Fruit fly (Drosophila melanogaster) whole organism, embryonic: Measurements from ENCODE around the gene CG43273.
A peak's percentile ranks its signal among the peaks of the same experiment; 100 is the strongest.

Experiments used
- CG15514 ChIP-seq: fragments of 200-800 bp; sonication (Bioruptor generic); optimal IDR thresholded peaks from 3 replicates; lab custom pipeline; 2017; ENCODE audit warnings: missing biosample characterization, missing genetic modification characterization, mild to moderate bottlenecking, moderate library complexity, missing genetic modification reagents
- CG16815 ChIP-seq: fragments of 200-800 bp; sonication (Bioruptor generic); optimal IDR thresholded peaks from 3 replicates; lab custom pipeline; 2017; ENCODE audit warnings: missing biosample characterization, mild to moderate bottlenecking, missing genetic modification characterization
- CG17186 ChIP-seq: fragments of 200-800 bp; sonication (Bioruptor generic); optimal IDR thresholded peaks from 3 replicates; lab custom pipeline; 2017; ENCODE audit warnings: missing biosample characterization, missing genetic modification reagents, missing genetic modification characterization
- CG17829 ChIP-seq: fragments of 200-800 bp; optimal IDR thresholded peaks from 2 replicates; lab custom pipeline; 2019; ENCODE audit warnings: missing biosample characterization, mild to moderate bottlenecking, missing genetic modification characterization, moderate library complexity
- CG1832 ChIP-seq: fragments of 200-800 bp; sonication (Bioruptor generic); optimal IDR thresholded peaks from 2 replicates; lab custom pipeline; 2017; ENCODE audit warnings: missing biosample characterization, mild to moderate bottlenecking, missing genetic modification characterization, inconsistent platforms
- CG2116 ChIP-seq: fragments of 200-800 bp; sonication (Bioruptor generic); optimal IDR thresholded peaks from 3 replicates; lab custom pipeline; 2018; ENCODE audit warnings: missing biosample characterization, mild to moderate bottlenecking, missing genetic modification characterization
- CG2120 ChIP-seq: fragments of 200-800 bp; sonication (Bioruptor generic); optimal IDR thresholded peaks from 3 replicates; lab custom pipeline; 2016; ENCODE audit warnings: missing biosample characterization, missing genetic modification characterization
- CG2129 ChIP-seq: fragments of 200-800 bp; sonication (Bioruptor generic); IDR thresholded peaks from 2 replicates; pipeline ENCODE4 v1.3.6; 2022; ENCODE audit warnings: missing biosample characterization, missing genetic modification characterization; ENCODE audit not compliant: partially characterized antibody
- CG33213 ChIP-seq: fragments of 200-800 bp; sonication (Bioruptor generic); optimal IDR thresholded peaks from 3 replicates; lab custom pipeline; 2016; ENCODE audit warnings: missing biosample characterization, missing genetic modification characterization
- CG34224 ChIP-seq: fragments of 200-800 bp; sonication (Bioruptor generic); IDR thresholded peaks from 3 replicates; pipeline ENCODE4 v1.3.6; 2022; ENCODE audit warnings: missing biosample characterization, missing genetic modification characterization; ENCODE audit not compliant: partially characterized antibody
- CG34376 ChIP-seq: fragments of 200-800 bp; sonication (Bioruptor generic); optimal IDR thresholded peaks from 2 replicates; lab custom pipeline; 2018; ENCODE audit warnings: missing biosample characterization, mild to moderate bottlenecking, missing genetic modification characterization
- CG34422 ChIP-seq: fragments of 200-800 bp; sonication (Bioruptor generic); IDR thresholded peaks from 3 replicates; pipeline ENCODE4 v1.3.6; 2022; ENCODE audit warnings: missing biosample characterization, missing genetic modification characterization
- CG6254 ChIP-seq: fragments of 200-800 bp; sonication (Bioruptor generic); optimal IDR thresholded peaks from 3 replicates; lab custom pipeline; 2017; ENCODE audit warnings: mild to moderate bottlenecking, missing biosample characterization, missing genetic modification reagents, missing genetic modification characterization
- CG7963 ChIP-seq: fragments of 200-800 bp; sonication (Bioruptor generic); IDR thresholded peaks from 3 replicates; pipeline ENCODE4 v1.3.6; 2022; ENCODE audit warnings: missing biosample characterization, missing genetic modification characterization; ENCODE audit not compliant: partially characterized antibody
- CG9932 ChIP-seq: fragments of 200-800 bp; sonication (Bioruptor generic); IDR thresholded peaks from 2 replicates; pipeline ENCODE4 v1.3.6; 2022; ENCODE audit warnings: missing biosample characterization, missing genetic modification characterization
- CTCF ChIP-seq: fragments of 200-800 bp; sonication (Bioruptor generic); optimal IDR thresholded peaks from 2 replicates; lab custom pipeline; 2017; ENCODE audit warnings: missing biosample characterization, mild to moderate bottlenecking, missing genetic modification characterization, moderate library complexity
- Chrac-16 ChIP-seq: fragments of 200-800 bp; sonication (Bioruptor generic); optimal IDR thresholded peaks from 3 replicates; lab custom pipeline; 2016; ENCODE audit warnings: missing biosample characterization, missing genetic modification characterization
- D ChIP-seq, 2 experiments: fragments of 200-800 bp in 1 of 2; fragments of >200 bp in 1 of 2; sonication (Bioruptor generic) in 1 of 2; optimal IDR thresholded peaks; 2 replicates in 1 of 2; 3 replicates in 1 of 2; lab custom pipeline; 2017; ENCODE audit warnings: mild to moderate bottlenecking in 1 of 2, missing biosample characterization in 1 of 2, missing genetic modification characterization in 1 of 2, missing genetic modification reagents in 1 of 2
- D19A ChIP-seq: fragments of 200-800 bp; optimal IDR thresholded peaks from 3 replicates; lab custom pipeline; 2019; ENCODE audit warnings: missing biosample characterization, mild to moderate bottlenecking, missing genetic modification characterization, moderate library complexity
- Dll ChIP-seq: fragments of 200-800 bp; sonication (Bioruptor generic); IDR thresholded peaks from 4 replicates; pipeline ENCODE4 v1.3.6; 2022; ENCODE audit warnings: missing biosample characterization, missing genetic modification characterization; ENCODE audit not compliant: partially characterized antibody
- Dref ChIP-seq: fragments of 200-800 bp; sonication (Bioruptor generic); IDR thresholded peaks from 2 replicates; pipeline ENCODE4 v1.3.6; 2022; ENCODE audit warnings: missing biosample characterization, missing genetic modification characterization
- E2f2 ChIP-seq: fragments of 200-800 bp; sonication (Bioruptor generic); IDR thresholded peaks from 2 replicates; pipeline ENCODE4 v1.3.6; 2022; ENCODE audit warnings: missing biosample characterization, missing genetic modification characterization
- Elba2 ChIP-seq: fragments of 200-800 bp; sonication (Bioruptor generic); optimal IDR thresholded peaks from 3 replicates; lab custom pipeline; 2016; ENCODE audit warnings: missing biosample characterization, missing genetic modification characterization
- HmgZ ChIP-seq: fragments of 200-800 bp; sonication (Bioruptor generic); optimal IDR thresholded peaks from 2 replicates; lab custom pipeline; 2018; ENCODE audit warnings: missing biosample characterization, mild to moderate bottlenecking, missing genetic modification characterization
- Sry-β ChIP-seq: fragments of 200-800 bp; sonication (Bioruptor generic); optimal IDR thresholded peaks from 2 replicates; lab custom pipeline; 2018; ENCODE audit warnings: missing biosample characterization, mild to moderate bottlenecking, missing genetic modification characterization, moderate library complexity
- Stat92E ChIP-seq, 3 experiments: fragments of >200 bp in 2 of 3; fragments of 200-800 bp in 1 of 3; sonication (Bioruptor generic) in 1 of 3; optimal IDR thresholded peaks; 2 replicates each; lab custom pipeline; 2017 to 2019; ENCODE audit warnings: missing biosample characterization in 3 of 3, missing genetic modification characterization in 3 of 3, mild to moderate bottlenecking in 1 of 3, moderate library complexity in 1 of 3
- Tbp ChIP-seq: fragments of >200 bp; optimal IDR thresholded peaks from 2 replicates; lab custom pipeline; 2018; ENCODE audit warnings: missing biosample characterization, missing genetic modification characterization
- Xrp1 ChIP-seq: fragments of 200-800 bp; sonication (Bioruptor generic); IDR thresholded peaks from 2 replicates; pipeline ENCODE4 v1.3.6; 2022; ENCODE audit warnings: missing biosample characterization, missing genetic modification characterization
- YL-1 ChIP-seq: fragments of 200-800 bp; sonication (Bioruptor generic); optimal IDR thresholded peaks from 3 replicates; lab custom pipeline; 2017; ENCODE audit warnings: missing biosample characterization, mild to moderate bottlenecking, missing genetic modification characterization
- abd-A ChIP-seq: fragments of 200-800 bp; sonication (Bioruptor generic); optimal IDR thresholded peaks from 3 replicates; lab custom pipeline; 2019; ENCODE audit warnings: missing biosample characterization, mild to moderate bottlenecking, missing genetic modification characterization, moderate library complexity
- bigmax ChIP-seq: fragments of 200-800 bp; sonication (Bioruptor generic); optimal IDR thresholded peaks from 2 replicates; lab custom pipeline; 2018; ENCODE audit warnings: missing biosample characterization, mild to moderate bottlenecking, missing genetic modification characterization
- cad ChIP-seq: fragments of >200 bp; optimal IDR thresholded peaks from 2 replicates; lab custom pipeline; 2017; ENCODE audit warnings: missing biosample characterization, missing genetic modification characterization
- caup ChIP-seq: fragments of 200-800 bp; sonication (Bioruptor generic); optimal IDR thresholded peaks from 3 replicates; lab custom pipeline; 2017; ENCODE audit warnings: missing biosample characterization, mild to moderate bottlenecking, missing genetic modification characterization, moderate library complexity; ENCODE audit not compliant: severe bottlenecking
- fd96Cb ChIP-seq: fragments of 200-800 bp; sonication (Bioruptor generic); optimal IDR thresholded peaks from 2 replicates; lab custom pipeline; 2018; ENCODE audit warnings: missing biosample characterization, mild to moderate bottlenecking, missing genetic modification characterization, moderate library complexity
- gfzf ChIP-seq: fragments of 200-800 bp; sonication (Bioruptor generic); optimal IDR thresholded peaks from 2 replicates; lab custom pipeline; 2016; ENCODE audit warnings: missing biosample characterization, mild to moderate bottlenecking, missing genetic modification characterization, moderate library complexity
- gro ChIP-seq: fragments of 200-800 bp; sonication (Bioruptor generic); optimal IDR thresholded peaks from 2 replicates; lab custom pipeline; 2016; ENCODE audit warnings: missing biosample characterization, missing genetic modification characterization
- lilli ChIP-seq: fragments of 200-800 bp; sonication (Bioruptor generic); optimal IDR thresholded peaks from 3 replicates; lab custom pipeline; 2016; ENCODE audit warnings: missing biosample characterization, missing genetic modification characterization
- luna ChIP-seq: fragments of 200-800 bp; sonication (Bioruptor generic); optimal IDR thresholded peaks from 2 replicates; lab custom pipeline; 2016; ENCODE audit warnings: missing biosample characterization, missing genetic modification characterization
- mld ChIP-seq: fragments of 200-800 bp; sonication (Bioruptor generic); IDR thresholded peaks from 3 replicates; pipeline ENCODE4 v1.3.6; 2022; ENCODE audit warnings: missing biosample characterization, missing genetic modification characterization; ENCODE audit not compliant: partially characterized antibody
- nerfin-2 ChIP-seq: fragments of 200-800 bp; sonication (Bioruptor generic); IDR thresholded peaks from 2 replicates; pipeline ENCODE4 v1.3.6; 2022; ENCODE audit warnings: missing biosample characterization, missing genetic modification characterization; ENCODE audit not compliant: partially characterized antibody
- nmo ChIP-seq: fragments of 200-800 bp; sonication (Bioruptor generic); optimal IDR thresholded peaks from 2 replicates; lab custom pipeline; 2018; ENCODE audit warnings: missing biosample characterization, mild to moderate bottlenecking, missing genetic modification characterization, moderate library complexity
- phol ChIP-seq: fragments of 200-800 bp; sonication (Bioruptor generic); optimal IDR thresholded peaks from 3 replicates; lab custom pipeline; 2018; ENCODE audit warnings: missing biosample characterization, mild to moderate bottlenecking, missing genetic modification characterization, moderate library complexity
- pzg ChIP-seq: fragments of 200-800 bp; sonication (Bioruptor generic); optimal IDR thresholded peaks from 3 replicates; lab custom pipeline; 2018; ENCODE audit warnings: missing biosample characterization, mild to moderate bottlenecking, missing genetic modification characterization, moderate library complexity
- run ChIP-seq: fragments of 200-800 bp; sonication (Bioruptor generic); optimal IDR thresholded peaks from 3 replicates; lab custom pipeline; 2018; ENCODE audit warnings: missing biosample characterization, mild to moderate bottlenecking, missing genetic modification characterization
- sens ChIP-seq: fragments of 200-800 bp; sonication (Bioruptor generic); peaks from one replicate; lab custom pipeline; 2016; ENCODE audit warnings: missing biosample characterization, missing genetic modification characterization
- trem ChIP-seq: fragments of 200-800 bp; optimal IDR thresholded peaks from 3 replicates; lab custom pipeline; 2019; ENCODE audit warnings: missing biosample characterization, mild to moderate bottlenecking, missing genetic modification characterization, moderate library complexity
- unc-4 ChIP-seq: fragments of 200-800 bp; sonication (Bioruptor generic); IDR thresholded peaks from 2 replicates; pipeline ENCODE4 v1.3.6; 2022; ENCODE audit warnings: missing biosample characterization, missing genetic modification characterization; ENCODE audit not compliant: partially characterized antibody
- vnd ChIP-seq: fragments of 200-800 bp; sonication (Bioruptor generic); IDR thresholded peaks from 3 replicates; pipeline ENCODE4 v1.3.6; 2022; ENCODE audit warnings: missing biosample characterization, missing genetic modification characterization; ENCODE audit not compliant: partially characterized antibody
- vvl ChIP-seq: fragments of 200-800 bp; sonication (Bioruptor generic); IDR thresholded peaks from 2 replicates; pipeline ENCODE4 v1.3.6; 2022; ENCODE audit warnings: missing biosample characterization, missing genetic modification characterization

The CG43273 gene

DNA sequence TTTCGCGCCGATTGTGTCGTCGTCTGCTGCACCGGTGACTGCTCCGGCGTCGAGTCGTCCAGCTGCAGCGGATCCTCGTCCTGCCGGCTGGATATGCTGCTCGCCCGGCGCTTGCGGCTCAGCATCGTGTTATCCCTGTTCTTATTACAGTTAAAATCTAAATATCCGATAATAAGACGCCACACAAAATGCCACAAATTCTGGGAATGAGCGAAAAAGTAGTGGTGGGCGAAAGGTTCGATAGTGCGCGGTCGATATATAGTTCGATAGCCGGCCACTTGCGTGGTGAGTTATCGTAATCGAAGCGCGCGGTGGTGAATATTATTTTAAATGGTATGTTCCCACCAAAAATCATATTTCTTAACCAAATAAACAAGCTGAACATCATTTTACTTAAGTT, 25.1 kb upstream of the CG43273 start, which contains the start of gene polybromo (continued):
- TF ChIP-seq CG17829 (tag; lab: Kevin White, UChicago) (peak; percentile 37), Elba2 (GFP tag; lab: Kevin White, UChicago) (peak; percentile 32), luna (GFP tag; lab: Kevin White, UChicago) (no peak), HmgZ (peak; percentile 0), cad (no peak), CG6254 (GFP tag; lab: Kevin White, UChicago) (no peak), run (tag; lab: Kevin White, UChicago) (no peak), CG34224 (GFP tag; lab: Robert Waterston, UW) (peak; percentile 89), unc-4 (GFP tag; lab: Robert Waterston, UW) (peak; percentile 94), nerfin-2 (GFP tag; lab: Robert Waterston, UW) (peak; percentile 88), vvl (GFP tag; lab: Robert Waterston, UW) (peak; percentile 33), Stat92E (GFP tag; optimal IDR thresholded peaks at IDR 0.05; lab: Kevin White, UChicago) (peak in 1 of 3 experiments; percentile 70), lilli (peak; percentile 10), gro (GFP tag; lab: Kevin White, UChicago) (peak; percentile 15), D19A (tag; lab: Kevin White, UChicago) (no peak), abd-A (tag; lab: Kevin White, UChicago) (no peak), Dll (peak; percentile 91), Sry-β (GFP tag; lab: Kevin White, UChicago) (no peak), CG16815 (GFP tag; lab: Kevin White, UChicago) (no peak), CG34422 (GFP tag; lab: Robert Waterston, UW) (peak; percentile 84), CG2120 (GFP tag; lab: Kevin White, UChicago) (peak; percentile 13), Xrp1 (GFP tag; lab: Robert Waterston, UW) (no peak), nmo (GFP tag; lab: Kevin White, UChicago) (peak; percentile 30), CG15514 (peak; percentile 77), bigmax (GFP tag; lab: Kevin White, UChicago) (no peak), CG2116 (GFP tag; lab: Kevin White, UChicago) (peak; percentile 43), vnd (peak; percentile 80; the same call in 2 of the 3 replicates), mld (GFP tag; lab: Robert Waterston, UW) (peak; percentile 74; the same call in 1 of the 3 replicates), E2f2 (GFP tag; lab: Robert Waterston, UW) (peak; percentile 95), fd96Cb (tag; lab: Kevin White, UChicago) (no peak), CG2129 (GFP tag; lab: Robert Waterston, UW) (peak; percentile 64), CG34376 (GFP tag; lab: Kevin White, UChicago) (no peak), CTCF (GFP tag; lab: Kevin White, UChicago) (peak; percentile 21), pzg (GFP tag; lab: Kevin White, UChicago) (peak; percentile 80), CG17186 (GFP tag; lab: Kevin White, UChicago) (peak; percentile 94), Dref (GFP tag; lab: Robert Waterston, UW) (peak; percentile 92), CG1832 (GFP tag; lab: Kevin White, UChicago) (no peak), CG9932 (GFP tag; lab: Robert Waterston, UW) (peak; percentile 36; the same call in 1 of the 2 replicates), trem (tag; lab: Kevin White, UChicago) (peak; percentile 51), sens (GFP tag; lab: Kevin White, UChicago) (peak; percentile 49), phol (tag; lab: Kevin White, UChicago) (peak; percentile 11), D (optimal IDR thresholded peaks at IDR 0.05; lab: Kevin White, UChicago) (no peak), D (GFP tag; optimal IDR thresholded peaks at IDR 0.05; lab: Kevin White, UChicago) (no peak), Chrac-16 (GFP tag; lab: Kevin White, UChicago) (no peak), YL-1 (GFP tag; lab: Kevin White, UChicago) (peak; percentile 67), caup (GFP tag; lab: Kevin White, UChicago) (no peak), Tbp (GFP tag; lab: Kevin White, UChicago) (no peak), gfzf (GFP tag; lab: Kevin White, UChicago) (peak; percentile 27), CG33213 (GFP tag; lab: Kevin White, UChicago) (peak; percentile 25), CG7963 (peak; percentile 75)
